Worm (Caenorhabditis elegans) whole organism, L4 larva: ENCODE measurements around the gene R151.10.

Experiments
- D1046.2 ChIP-seq: fragments of 200-800 bp; sonication (Bioruptor generic); IDR thresholded peaks from 2 replicates; pipeline ENCODE4 v1.3.6; 2022; ENCODE audit warnings: missing genetic modification characterization, missing compliant biosample characterization
- F44E2.7 ChIP-seq: fragments of 200-800 bp; sonication (Bioruptor generic); IDR thresholded peaks from 2 replicates; pipeline ENCODE4 v2.1.2; 2022; ENCODE audit warnings: missing genetic modification characterization, missing compliant biosample characterization
- F49E8.2 ChIP-seq: sonication (generic microtip); optimal IDR thresholded peaks from 2 replicates; lab custom pipeline; 2016; ENCODE audit warnings: missing compliant biosample characterization, mild to moderate bottlenecking, missing genetic modification characterization, borderline replicate concordance
- R02D3.7 ChIP-seq: fragments of 150-350 bp; sonication (generic microtip); optimal IDR thresholded peaks from 3 replicates; lab custom pipeline; 2014; ENCODE audit warnings: missing biosample characterization, missing genetic modification characterization
- T26A8.4 ChIP-seq: fragments of 200-800 bp; sonication (Bioruptor generic); IDR thresholded peaks from 2 replicates; pipeline ENCODE4 v1.3.6; 2022; ENCODE audit warnings: missing genetic modification characterization, missing compliant biosample characterization
- Y48G9A.11 ChIP-seq: fragments of 200-800 bp; sonication (Bioruptor generic); IDR thresholded peaks from 2 replicates; pipeline ENCODE4 v1.3.6; 2022; ENCODE audit warnings: missing genetic modification reagents, missing genetic modification characterization, missing compliant biosample characterization
- Y75B8A.6 ChIP-seq: fragments of 200-800 bp; sonication (Bioruptor generic); IDR thresholded peaks from 2 replicates; pipeline ENCODE4 v1.3.6; 2022; ENCODE audit warnings: missing genetic modification reagents, missing genetic modification characterization, missing compliant biosample characterization
- ZK337.2 ChIP-seq: fragments of 200-800 bp; sonication (Bioruptor generic); IDR thresholded peaks from 2 replicates; pipeline ENCODE4 v1.3.6; 2022; ENCODE audit warnings: missing genetic modification reagents, missing genetic modification characterization, missing compliant biosample characterization
- aha-1 ChIP-seq: fragments of 150-350 bp; peaks from one replicate; lab custom pipeline; 2014; ENCODE audit warnings: missing biosample characterization, missing genetic modification characterization
- arid-1 ChIP-seq: fragments of 200-800 bp; sonication (Bioruptor generic); conservative IDR thresholded peaks from 2 replicates; pipeline ENCODE4 v1.3.6; 2022; ENCODE audit warnings: missing genetic modification reagents, missing genetic modification characterization, missing compliant biosample characterization
- ceh-28 ChIP-seq: fragments of 150-350 bp; optimal IDR thresholded peaks from 2 replicates; lab custom pipeline; 2014; ENCODE audit warnings: missing biosample characterization, missing genetic modification reagents, missing genetic modification characterization
- ceh-44 ChIP-seq: fragments of 200-800 bp; sonication (Bioruptor generic); IDR thresholded peaks from 2 replicates; pipeline ENCODE4 v1.3.6; 2022; ENCODE audit warnings: missing genetic modification reagents, missing genetic modification characterization, missing compliant biosample characterization
- ctbp-1 ChIP-seq: fragments of 200-800 bp; sonication (Bioruptor generic); IDR thresholded peaks from 2 replicates; pipeline ENCODE4 v1.3.6; 2022; ENCODE audit warnings: missing genetic modification reagents, missing genetic modification characterization, missing compliant biosample characterization
- daf-19 ChIP-seq: fragments of 200-800 bp; sonication (Bioruptor generic); conservative IDR thresholded peaks from 2 replicates; pipeline ENCODE4 v1.3.6; 2022; ENCODE audit warnings: missing genetic modification characterization, missing compliant biosample characterization
- daf-8 ChIP-seq: fragments of 200-800 bp; sonication (Bioruptor generic); IDR thresholded peaks from 2 replicates; pipeline ENCODE4 v1.3.6; 2022; ENCODE audit warnings: missing genetic modification characterization, missing compliant biosample characterization
- dmd-6 ChIP-seq: fragments of 200-800 bp; sonication (Bioruptor generic); IDR thresholded peaks from 2 replicates; pipeline ENCODE4 v1.3.6; 2022; ENCODE audit warnings: missing genetic modification reagents, missing genetic modification characterization, missing compliant biosample characterization
- dmd-8 ChIP-seq: fragments of 200-800 bp; sonication (Bioruptor generic); IDR thresholded peaks from 2 replicates; pipeline ENCODE4 v1.3.6; 2022; ENCODE audit warnings: missing genetic modification characterization, missing compliant biosample characterization
- dve-1 ChIP-seq: sonication (generic microtip); optimal IDR thresholded peaks from 2 replicates; lab custom pipeline; 2017; ENCODE audit warnings: antibody characterized with exemption, mild to moderate bottlenecking, missing genetic modification characterization, missing compliant biosample characterization; ENCODE audit not compliant: insufficient read depth
- egl-43 ChIP-seq: fragments of 200-800 bp; sonication (Bioruptor generic); IDR thresholded peaks from 2 replicates; pipeline ENCODE4 v1.3.6; 2022; ENCODE audit warnings: missing genetic modification reagents, missing genetic modification characterization, missing compliant biosample characterization
- fkh-10 ChIP-seq: fragments of 150-350 bp; optimal IDR thresholded peaks from 2 replicates; lab custom pipeline; 2014; ENCODE audit warnings: missing biosample characterization, missing genetic modification reagents, missing genetic modification characterization
- lim-7 ChIP-seq: fragments of 200-800 bp; sonication (Bioruptor generic); IDR thresholded peaks from 2 replicates; pipeline ENCODE4 v1.3.6; 2022; ENCODE audit warnings: missing genetic modification characterization, missing compliant biosample characterization
- lin-1 ChIP-seq: fragments of 200-800 bp; sonication (Bioruptor generic); IDR thresholded peaks from 2 replicates; pipeline ENCODE4 v1.3.6; 2022; ENCODE audit warnings: missing genetic modification reagents, missing genetic modification characterization, missing compliant biosample characterization
- lin-13 ChIP-seq: fragments of 150-350 bp; optimal IDR thresholded peaks from 2 replicates; lab custom pipeline; 2014; ENCODE audit warnings: missing biosample characterization, missing genetic modification reagents, missing genetic modification characterization
- lin-38 ChIP-seq: fragments of 200-800 bp; sonication (Bioruptor generic); IDR thresholded peaks from 2 replicates; pipeline ENCODE4 v1.3.6; 2022; ENCODE audit warnings: missing genetic modification reagents, missing genetic modification characterization, missing compliant biosample characterization
- lin-39 ChIP-seq: fragments of 150-350 bp; optimal IDR thresholded peaks from 2 replicates; lab custom pipeline; 2014; ENCODE audit warnings: missing biosample characterization, missing genetic modification reagents, missing genetic modification characterization
- lir-3 ChIP-seq: sonication (generic microtip); optimal IDR thresholded peaks from 2 replicates; lab custom pipeline; 2016; ENCODE audit warnings: mild to moderate bottlenecking, missing genetic modification characterization, missing compliant biosample characterization
- lsy-2 ChIP-seq, 2 experiments: fragments of 150-350 bp in 1 of 2; sonication (generic microtip) in 1 of 2; optimal IDR thresholded peaks; 2 replicates each; lab custom pipeline; 2014 to 2017; ENCODE audit warnings: missing biosample characterization in 2 of 2, missing genetic modification characterization in 2 of 2
- mdl-1 ChIP-seq, 2 experiments: fragments of 150-350 bp in 1 of 2; sonication (generic microtip) in 1 of 2; optimal IDR thresholded peaks; 2 replicates each; lab custom pipeline; 2014 to 2017; ENCODE audit warnings: missing biosample characterization in 2 of 2, missing genetic modification characterization in 2 of 2
- mxl-3 ChIP-seq: fragments of 200-800 bp; sonication (Bioruptor generic); optimal IDR thresholded peaks from 2 replicates; lab custom pipeline; 2018; ENCODE audit warnings: mild to moderate bottlenecking, missing genetic modification characterization, missing compliant biosample characterization
- nhr-10 ChIP-seq: fragments of 150-350 bp; optimal IDR thresholded peaks from 2 replicates; lab custom pipeline; 2014; ENCODE audit warnings: missing biosample characterization, missing genetic modification characterization
- nhr-102 ChIP-seq: sonication (generic microtip); optimal IDR thresholded peaks from 2 replicates; lab custom pipeline; 2016; ENCODE audit warnings: mild to moderate bottlenecking, missing genetic modification characterization, moderate library complexity, missing compliant biosample characterization
- nhr-11 ChIP-seq: fragments of 150-350 bp; optimal IDR thresholded peaks from 2 replicates; lab custom pipeline; 2014; ENCODE audit warnings: missing biosample characterization, missing genetic modification characterization
- nhr-237 ChIP-seq: sonication (generic microtip); optimal IDR thresholded peaks from 2 replicates; lab custom pipeline; 2017; ENCODE audit warnings: missing biosample characterization, missing genetic modification characterization
- nhr-28 ChIP-seq: fragments of 150-350 bp; optimal IDR thresholded peaks from 2 replicates; lab custom pipeline; 2014; ENCODE audit warnings: missing biosample characterization, missing genetic modification characterization
- nhr-42 ChIP-seq: fragments of 200-800 bp; sonication (Bioruptor generic); IDR thresholded peaks from 2 replicates; pipeline ENCODE4 v1.3.6; 2022; ENCODE audit warnings: missing genetic modification characterization, missing compliant biosample characterization
- nhr-6 ChIP-seq: fragments of 150-350 bp; optimal IDR thresholded peaks from 2 replicates; lab custom pipeline; 2014; ENCODE audit warnings: missing biosample characterization, missing genetic modification characterization
- php-3 ChIP-seq: fragments of 200-800 bp; sonication (Bioruptor generic); IDR thresholded peaks from 2 replicates; pipeline ENCODE4 v1.3.6; 2022; ENCODE audit warnings: missing genetic modification reagents, missing genetic modification characterization, missing compliant biosample characterization
- rbr-2 ChIP-seq: sonication (generic microtip); optimal IDR thresholded peaks from 2 replicates; lab custom pipeline; 2016; ENCODE audit warnings: missing genotype, missing genetic modification characterization, missing compliant biosample characterization
- saeg-2 ChIP-seq: fragments of 200-800 bp; sonication (Bioruptor generic); IDR thresholded peaks from 2 replicates; pipeline ENCODE4 v1.3.6; 2022; ENCODE audit warnings: missing genetic modification reagents, missing genetic modification characterization, missing compliant biosample characterization
- set-16 ChIP-seq: fragments of 200-800 bp; sonication (Bioruptor generic); IDR thresholded peaks from 2 replicates; pipeline ENCODE4 v1.3.6; 2022; ENCODE audit warnings: missing genetic modification reagents, missing genetic modification characterization, missing compliant biosample characterization
- snpc-1.2 ChIP-seq: fragments of 200-800 bp; sonication (Bioruptor generic); IDR thresholded peaks from 2 replicates; pipeline ENCODE4 v1.3.6; 2022; ENCODE audit warnings: missing genetic modification reagents, missing genetic modification characterization, missing compliant biosample characterization
- spr-1 ChIP-seq: sonication (generic microtip); optimal IDR thresholded peaks from 2 replicates; lab custom pipeline; 2016; ENCODE audit warnings: mild to moderate bottlenecking, missing genetic modification characterization, missing compliant biosample characterization
- spr-3 ChIP-seq: fragments of 200-800 bp; sonication (Bioruptor generic); optimal IDR thresholded peaks from 2 replicates; lab custom pipeline; 2018; ENCODE audit warnings: mild to moderate bottlenecking, missing genetic modification characterization, missing compliant biosample characterization
- tra-1 ChIP-seq: fragments of 200-800 bp; sonication (Bioruptor generic); IDR thresholded peaks from 2 replicates; pipeline ENCODE4 v1.3.6; 2022; ENCODE audit warnings: missing genetic modification reagents, missing genetic modification characterization, missing compliant biosample characterization
- unc-130 ChIP-seq: sonication (generic microtip); optimal IDR thresholded peaks from 2 replicates; lab custom pipeline; 2016; ENCODE audit warnings: missing genetic modification reagents, missing genetic modification characterization, missing compliant biosample characterization
- unc-62 ChIP-seq, 3 experiments: fragments of 150-350 bp in 1 of 3; sonication (generic microtip); optimal IDR thresholded peaks in 2 of 3; peaks in 1 of 3; 1 replicate in 1 of 3; 2 replicates in 2 of 3; lab custom pipeline; 2014 to 2017; ENCODE audit warnings: missing biosample characterization in 3 of 3, missing genetic modification characterization in 3 of 3, missing genetic modification reagents in 3 of 3, missing genotype in 1 of 3
- zfp-2 ChIP-seq: sonication (generic microtip); optimal IDR thresholded peaks from 2 replicates; lab custom pipeline; 2016; ENCODE audit warnings: mild to moderate bottlenecking, missing genetic modification characterization, missing compliant biosample characterization
- zfp-3 ChIP-seq: fragments of 200-800 bp; sonication (Bioruptor generic); conservative IDR thresholded peaks from 2 replicates; pipeline ENCODE4 v1.3.6; 2022; ENCODE audit warnings: missing genetic modification reagents, missing genetic modification characterization, missing compliant biosample characterization
- ztf-11 ChIP-seq: fragments of 150-350 bp; optimal IDR thresholded peaks from 2 replicates; lab custom pipeline; 2014; ENCODE audit warnings: missing biosample characterization, missing genetic modification characterization
- ztf-7 ChIP-seq: fragments of 150-350 bp; optimal IDR thresholded peaks from 2 replicates; lab custom pipeline; 2014; ENCODE audit warnings: missing biosample characterization, missing genetic modification characterization

The R151.10 gene

DNA sequence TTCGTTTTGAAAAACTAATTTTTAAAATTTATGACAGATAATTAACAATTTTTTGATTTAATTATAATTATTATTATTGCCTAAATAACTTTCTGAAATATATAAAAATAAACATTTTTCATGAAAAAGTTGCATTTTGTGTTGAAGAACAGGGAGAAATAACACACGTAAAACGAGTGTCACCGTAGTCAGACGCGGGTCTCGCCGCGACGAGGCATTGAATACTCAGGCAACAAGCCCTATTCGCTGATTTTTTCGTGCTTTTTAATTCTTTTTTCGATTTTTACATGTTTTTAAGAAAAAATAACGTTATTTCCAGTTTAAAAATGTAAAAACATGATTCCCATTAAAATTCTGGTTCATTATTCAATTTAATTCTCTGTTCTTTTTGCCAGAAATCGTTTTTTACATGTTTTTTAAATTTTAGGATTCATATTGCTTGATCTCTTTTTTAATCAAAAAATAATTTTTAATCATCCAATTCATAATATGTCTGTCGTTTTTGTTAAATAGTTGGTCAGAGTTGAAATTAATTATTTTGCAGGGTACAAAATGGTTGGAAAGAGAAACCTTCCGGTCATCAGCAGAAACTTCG, 22.7 kb downstream of the R151.10 start, which contains the start of gene rpl-6 (continued):
- TF ChIP-seq R02D3.7 (tag; lab: Kevin White, UChicago) (no peak), spr-3 (no peak), lin-13 (GFP tag; lab: Kevin White, UChicago) (peak; percentile 77), Y48G9A.11 (GFP tag; lab: Robert Waterston, UW) (no peak), dmd-8 (no peak), unc-62 (GFP tag; optimal IDR thresholded peaks at IDR 0.05 in 1 of 2; lab: Kevin White, UChicago) (no peak), unc-62 (tag; optimal IDR thresholded peaks at IDR 0.05; lab: Kevin White, UChicago) (no peak), Y75B8A.6 (GFP tag; lab: Robert Waterston, UW) (no peak), ctbp-1 (GFP tag; lab: Robert Waterston, UW) (peak; percentile 46; the same call in 1 of the 2 replicates), nhr-6 (tag; lab: Kevin White, UChicago) (peak; percentile 90), fkh-10 (GFP tag; lab: Kevin White, UChicago) (peak; percentile 77), spr-1 (tag; lab: Kevin White, UChicago) (peak; percentile 56), lin-39 (tag; lab: Kevin White, UChicago) (no peak), ztf-7 (tag; lab: Kevin White, UChicago) (peak; percentile 19), zfp-2 (tag; lab: Kevin White, UChicago) (peak; percentile 81), saeg-2 (GFP tag; lab: Robert Waterston, UW) (no peak), lsy-2 (tag; optimal IDR thresholded peaks at IDR 0.05; lab: Kevin White, UChicago) (peak; percentile 98 to 100), dve-1 (tag; lab: Kevin White, UChicago) (peak; percentile 86), F44E2.7 (GFP tag; lab: Robert Waterston, UW) (no peak), F49E8.2 (tag; lab: Kevin White, UChicago) (no peak), mdl-1 (tag; optimal IDR thresholded peaks at IDR 0.05; lab: Kevin White, UChicago) (peak in 1 of 2 experiments; percentile 26), T26A8.4 (GFP tag; lab: Robert Waterston, UW) (peak; percentile 76), ztf-11 (no peak), nhr-10 (no peak), daf-8 (GFP tag; lab: Robert Waterston, UW) (no peak), set-16 (no peak), mxl-3 (GFP tag; lab: Kevin White, UChicago) (peak; percentile 31), unc-130 (GFP tag; lab: Kevin White, UChicago) (peak; percentile 41), zfp-3 (GFP tag; lab: Robert Waterston, UW) (peak; percentile 66; the same call in 1 of the 2 replicates), D1046.2 (GFP tag; lab: Robert Waterston, UW) (peak; percentile 99), arid-1 (GFP tag; lab: Robert Waterston, UW) (peak; percentile 80), nhr-237 (tag; lab: Kevin White, UChicago) (no peak), lin-1 (GFP tag; lab: Robert Waterston, UW) (no peak), lim-7 (0 out of 2 replicates have a peak, but pooled peaks have one; percentile 17), nhr-11 (tag; lab: Kevin White, UChicago) (peak; percentile 87), ZK337.2 (no peak), ceh-44 (0 out of 2 replicates have a peak, but pooled peaks have one; percentile 32), egl-43 (no peak), rbr-2 (peak; percentile 79), nhr-42 (GFP tag; lab: Robert Waterston, UW) (no peak), daf-19 (peak; percentile 37; the same call in 1 of the 2 replicates), lin-38 (GFP tag; lab: Robert Waterston, UW) (peak; percentile 82), tra-1 (GFP tag; lab: Robert Waterston, UW) (peak; percentile 20; the same call in 1 of the 2 replicates), dmd-6 (GFP tag; lab: Robert Waterston, UW) (peak; percentile 60), lir-3 (tag; lab: Kevin White, UChicago) (no peak), snpc-1.2 (GFP tag; lab: Robert Waterston, UW) (no peak), aha-1 (tag; lab: Kevin White, UChicago) (peak; percentile 99), nhr-28 (tag; lab: Kevin White, UChicago) (peak; percentile 88), ceh-28 (no peak), nhr-102 (peak; percentile 82), php-3 (GFP tag; lab: Robert Waterston, UW) (no peak)
